Worm (Caenorhabditis elegans) whole organism, late embryonic: ENCODE measurements around the gene ttbk-5.

Source experiments
- F13H6.1 ChIP-seq: sonication (generic microtip); optimal IDR thresholded peaks from 2 replicates; lab custom pipeline; 2016; ENCODE audit warnings: missing genetic modification characterization, missing compliant biosample characterization
- K09A11.1 ChIP-seq: sonication (generic microtip); optimal IDR thresholded peaks from 2 replicates; lab custom pipeline; 2017; ENCODE audit warnings: antibody characterized with exemption, mild to moderate bottlenecking, missing genetic modification characterization, missing compliant biosample characterization; ENCODE audit not compliant: insufficient read depth
- T23F11.4 ChIP-seq: fragments of 200-800 bp; sonication (Bioruptor generic); optimal IDR thresholded peaks from 2 replicates; lab custom pipeline; 2018; ENCODE audit warnings: mild to moderate bottlenecking, missing genetic modification characterization, missing compliant biosample characterization
- ahr-1 ChIP-seq: sonication (generic microtip); optimal IDR thresholded peaks from 2 replicates; lab custom pipeline; 2016; ENCODE audit warnings: missing genetic modification characterization, missing compliant biosample characterization
- ama-1 ChIP-seq: fragments of 150-350 bp; optimal IDR thresholded peaks from 2 replicates; lab custom pipeline; 2014
- ceh-14 ChIP-seq: sonication (generic microtip); optimal IDR thresholded peaks from 2 replicates; lab custom pipeline; 2016; ENCODE audit warnings: missing genotype, missing genetic modification characterization, missing compliant biosample characterization
- ceh-19 ChIP-seq: fragments of 200-800 bp; sonication (Bioruptor generic); optimal IDR thresholded peaks from 2 replicates; lab custom pipeline; 2018; ENCODE audit warnings: mild to moderate bottlenecking, missing genetic modification characterization, missing compliant biosample characterization
- ceh-2 ChIP-seq: sonication (generic microtip); optimal IDR thresholded peaks from 2 replicates; lab custom pipeline; 2016; ENCODE audit warnings: missing genotype, missing genetic modification characterization, missing compliant biosample characterization
- ceh-22 ChIP-seq: sonication (generic microtip); optimal IDR thresholded peaks from 2 replicates; lab custom pipeline; 2017; ENCODE audit warnings: missing biosample characterization, missing genetic modification characterization
- ceh-34 ChIP-seq: sonication (generic microtip); optimal IDR thresholded peaks from 2 replicates; lab custom pipeline; 2016; ENCODE audit warnings: mild to moderate bottlenecking, missing genetic modification characterization, missing compliant biosample characterization
- ceh-45 ChIP-seq: fragments of 200-800 bp; sonication (Bioruptor generic); IDR thresholded peaks from 2 replicates; pipeline ENCODE4 v1.3.6; 2022; ENCODE audit warnings: missing genetic modification reagents, missing genetic modification characterization, missing compliant biosample characterization
- ceh-9 ChIP-seq: sonication (generic microtip); optimal IDR thresholded peaks from 2 replicates; lab custom pipeline; 2016; ENCODE audit warnings: mild to moderate bottlenecking, missing genetic modification characterization, inconsistent platforms, missing compliant biosample characterization
- dmd-4 ChIP-seq: sonication (generic microtip); optimal IDR thresholded peaks from 2 replicates; lab custom pipeline; 2016; ENCODE audit warnings: borderline replicate concordance, missing genetic modification characterization, missing compliant biosample characterization
- ets-4 ChIP-seq: sonication (generic microtip); optimal IDR thresholded peaks from 2 replicates; lab custom pipeline; 2016; ENCODE audit warnings: missing genetic modification characterization, missing compliant biosample characterization
- gmeb-2 ChIP-seq: sonication (generic microtip); optimal IDR thresholded peaks from 2 replicates; lab custom pipeline; 2016; ENCODE audit warnings: missing genetic modification characterization, inconsistent platforms, missing compliant biosample characterization
- hlh-13 ChIP-seq: fragments of 200-800 bp; sonication (Bioruptor generic); optimal IDR thresholded peaks from 2 replicates; lab custom pipeline; 2018; ENCODE audit warnings: mild to moderate bottlenecking, missing genetic modification characterization, missing compliant biosample characterization
- hlh-8 ChIP-seq: sonication (generic microtip); optimal IDR thresholded peaks from 2 replicates; lab custom pipeline; 2016; ENCODE audit warnings: missing genotype, missing genetic modification characterization, missing compliant biosample characterization
- lim-6 ChIP-seq: sonication (generic microtip); optimal IDR thresholded peaks from 2 replicates; lab custom pipeline; 2016; ENCODE audit warnings: missing genetic modification characterization, missing compliant biosample characterization
- madf-2 ChIP-seq: sonication (generic microtip); optimal IDR thresholded peaks from 2 replicates; lab custom pipeline; 2017; ENCODE audit warnings: missing genetic modification characterization, missing compliant biosample characterization
- mec-3 ChIP-seq: sonication (generic microtip); optimal IDR thresholded peaks from 2 replicates; lab custom pipeline; 2016; ENCODE audit warnings: borderline replicate concordance, missing genetic modification characterization, missing compliant biosample characterization
- nhr-11 ChIP-seq: fragments of 150-350 bp; optimal IDR thresholded peaks from 2 replicates; lab custom pipeline; 2014; ENCODE audit warnings: missing biosample characterization, missing genetic modification characterization
- nhr-232 ChIP-seq: sonication (generic microtip); optimal IDR thresholded peaks from 2 replicates; lab custom pipeline; 2016; ENCODE audit warnings: missing genetic modification characterization, missing compliant biosample characterization
- npax-4 ChIP-seq: sonication (generic microtip); optimal IDR thresholded peaks from 2 replicates; lab custom pipeline; 2016; ENCODE audit warnings: missing genetic modification characterization, missing compliant biosample characterization
- odd-2 ChIP-seq: sonication (generic microtip); optimal IDR thresholded peaks from 2 replicates; lab custom pipeline; 2017; ENCODE audit warnings: antibody characterized with exemption, mild to moderate bottlenecking, missing genetic modification characterization, missing compliant biosample characterization
- pha-4 ChIP-seq: fragments of 150-350 bp; optimal IDR thresholded peaks from 2 replicates; lab custom pipeline; 2018; ENCODE audit warnings: missing biosample characterization, missing genetic modification reagents, missing genetic modification characterization
- pros-1 ChIP-seq: fragments of 150-350 bp; optimal IDR thresholded peaks from 2 replicates; lab custom pipeline; 2014; ENCODE audit warnings: missing biosample characterization, missing genetic modification reagents, missing genetic modification characterization
- ref-2 ChIP-seq: sonication (generic microtip); optimal IDR thresholded peaks from 2 replicates; lab custom pipeline; 2016; ENCODE audit warnings: missing genetic modification characterization, missing compliant biosample characterization
- rnt-1 ChIP-seq: sonication (generic microtip); optimal IDR thresholded peaks from 2 replicates; lab custom pipeline; 2016; ENCODE audit warnings: missing genetic modification characterization, missing compliant biosample characterization
- sdc-2 ChIP-seq: sonication (generic microtip); optimal IDR thresholded peaks from 2 replicates; lab custom pipeline; 2016; ENCODE audit warnings: missing genotype, missing genetic modification characterization, missing compliant biosample characterization
- sox-2 ChIP-seq: fragments of 200-800 bp; sonication (Bioruptor generic); IDR thresholded peaks from 2 replicates; pipeline ENCODE4 v1.3.6; 2022; ENCODE audit warnings: missing genetic modification reagents, missing genetic modification characterization, missing compliant biosample characterization
- sox-4 ChIP-seq: sonication (generic microtip); optimal IDR thresholded peaks from 2 replicates; lab custom pipeline; 2017; ENCODE audit warnings: mild to moderate bottlenecking, missing genetic modification characterization, inconsistent platforms, missing compliant biosample characterization
- tbx-2 ChIP-seq: sonication (generic microtip); optimal IDR thresholded peaks from 2 replicates; lab custom pipeline; 2016; ENCODE audit warnings: missing genetic modification characterization, missing compliant biosample characterization
- unc-86 ChIP-seq: sonication (generic microtip); optimal IDR thresholded peaks from 2 replicates; lab custom pipeline; 2016; ENCODE audit warnings: missing genetic modification characterization, missing compliant biosample characterization
- zip-5 ChIP-seq: sonication (generic microtip); optimal IDR thresholded peaks from 2 replicates; lab custom pipeline; 2016; ENCODE audit warnings: missing genetic modification characterization, missing compliant biosample characterization
- ztf-16 ChIP-seq: sonication (generic microtip); optimal IDR thresholded peaks from 2 replicates; lab custom pipeline; 2017; ENCODE audit warnings: missing genetic modification characterization, missing compliant biosample characterization

ttbk-5 gene

ce11 chrIV:10090358-10090757 is at the start of gene ttbk-5:
Gene ttbk-5 (plus strand): TSS chrIV:10090658.
- TF ChIP-seq npax-4: no peak

ce11 chrIV:10040803-10041202 is 49.7 kb upstream of the ttbk-5 start, which contains the start of gene dhs-31:
Gene dhs-31 (minus strand): TSS chrIV:10040903.
- TF ChIP-seq ceh-45 (GFP tag; lab: Robert Waterston, UW): no peak
- TF ChIP-seq nhr-232 (tag; lab: Kevin White, UChicago): no peak
- TF ChIP-seq sox-4 (tag; lab: Kevin White, UChicago): no peak
- no peak for TF ChIP-seq hlh-13 (GFP tag; lab: Kevin White, UChicago)
- no peak for TF ChIP-seq nhr-11 (tag; lab: Kevin White, UChicago)
- no peak for TF ChIP-seq hlh-8 (tag; lab: Kevin White, UChicago)
- TF ChIP-seq ztf-16 (tag; lab: Kevin White, UChicago): no peak
- no peak for TF ChIP-seq ref-2
- TF ChIP-seq ceh-34 (tag; lab: Kevin White, UChicago): no peak
- TF ChIP-seq zip-5 (tag; lab: Kevin White, UChicago): no peak

- TF ChIP-seq gmeb-2 (no peak), F13H6.1 (no peak), lim-6 (tag; lab: Kevin White, UChicago) (no peak)
Observed at ce11 chrIV:10042881-10043280, 47.6 kb upstream of the ttbk-5 start, which contains the start of gene frk-1. Gene frk-1 (plus strand): TSS chrIV:10043181.

ce11 chrIV:10046005-10046404 is 44.5 kb upstream of the ttbk-5 start:
- TF ChIP-seq ceh-45 (GFP tag; lab: Robert Waterston, UW): no peak
- no peak for TF ChIP-seq tbx-2 (tag; lab: Kevin White, UChicago)
- no peak for TF ChIP-seq sox-2
- TF ChIP-seq ceh-14 (tag; lab: Kevin White, UChicago): no peak
- TF ChIP-seq ama-1 (lab: Kevin White, UChicago): no peak
- no peak for TF ChIP-seq K09A11.1
- no peak for TF ChIP-seq lim-6 (tag; lab: Kevin White, UChicago)
- TF ChIP-seq unc-86 (tag; lab: Kevin White, UChicago): no peak

ce11 chrIV:10047108-10047507 is 43.4 kb upstream of the ttbk-5 start, which contains the start of gene T04B2.3:
Gene T04B2.3 (plus strand): TSS chrIV:10047408.
- TF ChIP-seq ets-4 (tag; lab: Kevin White, UChicago): no peak
- TF ChIP-seq ceh-9: no peak

ce11 chrIV:10048268-10048667 is 42.2 kb upstream of the ttbk-5 start:
- no peak for TF ChIP-seq madf-2
- no peak for TF ChIP-seq dmd-4 (tag; lab: Kevin White, UChicago)
- TF ChIP-seq ceh-2: no peak
- no peak for TF ChIP-seq pros-1 (tag; lab: Kevin White, UChicago)
- no peak for TF ChIP-seq hlh-13 (GFP tag; lab: Kevin White, UChicago)
- no peak for TF ChIP-seq T23F11.4
- no peak for TF ChIP-seq ceh-45 (GFP tag; lab: Robert Waterston, UW)
- TF ChIP-seq hlh-8 (tag; lab: Kevin White, UChicago): no peak
- TF ChIP-seq ahr-1: no peak
- TF ChIP-seq odd-2 (tag; lab: Kevin White, UChicago): no peak
- no peak for TF ChIP-seq ama-1 (lab: Kevin White, UChicago)
- no peak for TF ChIP-seq ceh-22 (tag; lab: Kevin White, UChicago)
- TF ChIP-seq rnt-1: no peak
- TF ChIP-seq ceh-19: no peak
- TF ChIP-seq zip-5 (tag; lab: Kevin White, UChicago): no peak
- TF ChIP-seq mec-3 (tag; lab: Kevin White, UChicago): no peak
- no peak for TF ChIP-seq pha-4
- no peak for TF ChIP-seq sdc-2 (tag; lab: Kevin White, UChicago)
- TF ChIP-seq, all 69 proteins: peak for 0
